Fruit fly (Drosophila melanogaster): ENCODE results near the gene Arf1.

The Arf1 gene

dm6 chr3L:22868070-22868469, 4.0 kb downstream of the Arf1 start, which contains the start of gene EMC4 (continued):
- TF ChIP-seq chif (GFP tag; optimal IDR thresholded peaks at IDR 0.05) (peak; percentile 22 to 51), sens (GFP tag) (peak; percentile 84), CG8388 (GFP tag; optimal IDR thresholded peaks at IDR 0.05) (no peak), fu2 (GFP tag; optimal IDR thresholded peaks at IDR 0.05) (peak; percentile 30), CG9932 (GFP tag; IDR thresholded peaks at IDR 0.05) (peak; percentile 73), twi (tag; optimal IDR thresholded peaks at IDR 0.05) (no peak), MTF-1 (GFP tag; optimal IDR thresholded peaks at IDR 0.05; ENCODE audit: borderline replicate concordance) (no peak), CG14014 (GFP tag; IDR thresholded peaks at IDR 0.05) (peak; percentile 44; the same call in 1 of the 2 replicates), lmd (GFP tag; IDR thresholded peaks at IDR 0.05) (no peak; the same call in 1 of the 2 replicates), eyg (GFP tag; optimal IDR thresholded peaks at IDR 0.05) (peak; percentile 8), D (optimal IDR thresholded peaks at IDR 0.05) (no peak), D (GFP tag; optimal IDR thresholded peaks at IDR 0.05) (no peak), HLHmδ (GFP tag; optimal IDR thresholded peaks at IDR 0.05) (no peak), wek (GFP tag; optimal IDR thresholded peaks at IDR 0.05) (no peak), kni (GFP tag; optimal IDR thresholded peaks at IDR 0.05) (no peak), HLH3B (GFP tag; IDR thresholded peaks at IDR 0.05) (no peak; the same call in 1 of the 2 replicates), Six4 (GFP tag; optimal IDR thresholded peaks at IDR 0.05) (no peak), CG4854 (GFP tag; optimal IDR thresholded peaks at IDR 0.05) (peak; percentile 53), gsb (GFP tag; IDR thresholded peaks at IDR 0.05) (no peak), odd (GFP tag; optimal IDR thresholded peaks at IDR 0.05) (no peak), lilli (GFP tag; optimal IDR thresholded peaks at IDR 0.05) (peak; percentile 74), inv (GFP tag; IDR thresholded peaks at IDR 0.05; ENCODE audit: partially characterized antibody) (peak; percentile 41; the same call in 1 of the 2 replicates), CG17385 (GFP tag; optimal IDR thresholded peaks at IDR 0.05) (peak; percentile 47), ems (GFP tag; optimal IDR thresholded peaks at IDR 0.05) (peak; percentile 44), stwl (tag; optimal IDR thresholded peaks at IDR 0.05) (peak; percentile 90), ci (GFP tag; IDR thresholded peaks at IDR 0.05) (peak; percentile 61; the same call in 1 of the 3 replicates), kay (GFP tag; optimal IDR thresholded peaks at IDR 0.05) (peak; percentile 44), CG17802 (tag; optimal IDR thresholded peaks at IDR 0.05) (no peak), vvl (GFP tag; IDR thresholded peaks at IDR 0.05) (peak; percentile 74), NfI (GFP tag; optimal IDR thresholded peaks at IDR 0.05) (peak; percentile 52), CG14860 (GFP tag; IDR thresholded peaks at IDR 0.05; ENCODE audit: partially characterized antibody) (peak; percentile 63; the same call in 2 of the 3 replicates), sens-2 (GFP tag; IDR thresholded peaks at IDR 0.05) (no peak), Hey (tag; optimal IDR thresholded peaks at IDR 0.05) (no peak), emc (GFP tag; optimal IDR thresholded peaks at IDR 0.05) (peak; percentile 23), BEAF-32 (GFP tag; optimal IDR thresholded peaks at IDR 0.05) (peak; percentile 74), bab2 (GFP tag; optimal IDR thresholded peaks at IDR 0.05) (peak; percentile 36), ken (GFP tag; IDR thresholded peaks at IDR 0.05) (no peak; the same call in 2 of the 3 replicates), Doc3 (GFP tag; IDR thresholded peaks at IDR 0.05; ENCODE audit: partially characterized antibody) (peak; percentile 36; the same call in 1 of the 3 replicates), CG9609 (GFP tag; optimal IDR thresholded peaks at IDR 0.05) (peak; percentile 40), CG9876 (GFP tag; optimal IDR thresholded peaks at IDR 0.05) (no peak), CG15073 (GFP tag; optimal IDR thresholded peaks at IDR 0.05) (no peak), PHDP (tag; optimal IDR thresholded peaks at IDR 0.05) (peak; percentile 15), ERR (GFP tag; optimal IDR thresholded peaks at IDR 0.05) (peak; percentile 37), CG7987 (GFP tag; optimal IDR thresholded peaks at IDR 0.05) (peak; percentile 44), CG17829 (tag; optimal IDR thresholded peaks at IDR 0.05) (peak; percentile 64), CG32772 (GFP tag; IDR thresholded peaks at IDR 0.05) (no peak), zfh2 (GFP tag; optimal IDR thresholded peaks at IDR 0.05) (peak; percentile 62), dmrt11E (tag; optimal IDR thresholded peaks at IDR 0.05) (no peak), gt (GFP tag; IDR thresholded peaks at IDR 0.05) (no peak), Vsx1 (GFP tag; optimal IDR thresholded peaks at IDR 0.05) (no peak), CG6854 (GFP tag; optimal IDR thresholded peaks at IDR 0.05) (peak; percentile 4)

All from whole organism, embryonic.